Worm (Caenorhabditis elegans): ENCODE results near the gene ctsa-4.1.

ctsa-4.1 gene

DNA sequence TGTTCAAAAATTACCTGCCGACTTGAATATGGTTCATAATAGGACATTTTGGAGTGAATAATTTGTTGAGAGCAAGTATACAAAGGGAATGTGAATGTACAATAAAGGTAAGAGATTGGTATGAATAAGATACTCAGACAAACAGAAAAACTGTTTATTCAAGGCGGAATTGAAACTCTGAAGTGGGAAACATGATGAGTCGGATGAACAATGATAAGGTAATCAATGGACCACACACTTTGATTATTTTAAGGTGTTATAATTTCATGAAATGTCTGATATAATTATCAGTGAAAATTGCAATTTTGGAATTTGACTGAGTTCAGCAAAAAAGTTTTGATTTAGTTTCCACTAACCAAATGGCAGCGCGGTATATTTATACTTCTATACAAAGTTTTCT, 27.3 kb upstream of the ctsa-4.1 start:
- peak; percentile 41 for TF ChIP-seq dve-1 (tag; optimal IDR thresholded peaks at IDR 0.05)
- no peak for TF ChIP-seq unc-42 (tag; optimal IDR thresholded peaks at IDR 0.05)

DNA sequence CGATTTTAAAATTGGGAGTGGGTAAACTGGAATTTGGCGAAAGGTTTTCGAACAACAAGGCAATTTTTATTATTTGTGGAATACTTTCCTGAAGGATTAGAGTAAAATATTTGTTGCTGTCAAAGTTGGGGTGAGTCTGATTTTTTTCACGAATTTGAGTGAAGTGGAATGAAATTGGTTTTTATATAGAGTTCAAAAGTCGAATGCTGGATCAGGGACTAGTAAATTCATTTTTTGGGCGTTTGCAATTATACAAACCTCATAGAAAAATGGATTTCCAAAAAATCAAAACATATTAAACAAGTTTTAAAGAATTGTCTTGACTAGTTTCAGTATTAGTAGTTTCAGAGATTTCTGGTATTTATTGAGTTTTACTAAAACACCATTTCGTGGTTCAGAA, 26.8 kb upstream of the ctsa-4.1 start, which contains the start of gene C32D5.7:
C32D5.7 (minus strand) TSS at position 101 of the 400 bp plus-strand sequence.
- TF ChIP-seq sdc-2 (tag; optimal IDR thresholded peaks at IDR 0.05) (no peak), dmd-4 (tag; optimal IDR thresholded peaks at IDR 0.05; ENCODE audit: borderline replicate concordance) (no peak), K02D7.2 (tag; optimal IDR thresholded peaks at IDR 0.05) (no peak), madf-2 (tag; optimal IDR thresholded peaks at IDR 0.05) (no peak), ceh-30 (tag; optimal IDR thresholded peaks at IDR 0.05) (no peak), unc-55 (GFP tag; optimal IDR thresholded peaks at IDR 0.05) (no peak), eyg-1 (tag; optimal IDR thresholded peaks at IDR 0.05) (no peak), ztf-16 (tag; optimal IDR thresholded peaks at IDR 0.05) (no peak), fkh-6 (tag; optimal IDR thresholded peaks at IDR 0.05) (no peak), C08G9.2 (tag; optimal IDR thresholded peaks at IDR 0.05) (no peak), T23F11.4 (GFP tag; optimal IDR thresholded peaks at IDR 0.05) (no peak), hlh-6 (tag; optimal IDR thresholded peaks at IDR 0.05) (no peak), pros-1 (tag; optimal IDR thresholded peaks at IDR 0.05) (no peak), pag-3 (tag; optimal IDR thresholded peaks at IDR 0.05; ENCODE audit: borderline replicate concordance) (no peak), ets-4 (tag; optimal IDR thresholded peaks at IDR 0.05) (no peak), pha-2 (tag; optimal IDR thresholded peaks at IDR 0.05) (no peak), nhr-232 (tag; optimal IDR thresholded peaks at IDR 0.05) (no peak), tbx-2 (tag; optimal IDR thresholded peaks at IDR 0.05) (no peak), elt-4 (tag; optimal IDR thresholded peaks at IDR 0.05) (no peak), fax-1 (tag; optimal IDR thresholded peaks at IDR 0.05) (no peak)

ce11 chrII:6341076-6341475, 25.7 kb upstream of the ctsa-4.1 start:
- TF ChIP-seq sox-2 (GFP tag; IDR thresholded peaks at IDR 0.05) (no peak), unc-42 (tag; optimal IDR thresholded peaks at IDR 0.05) (no peak), K09A11.1 (tag; optimal IDR thresholded peaks at IDR 0.05; ENCODE audit: insufficient read depth) (no peak), ahr-1 (tag; optimal IDR thresholded peaks at IDR 0.05) (no peak), che-1 (tag; optimal IDR thresholded peaks at IDR 0.05) (no peak), ceh-48 (tag; optimal IDR thresholded peaks at IDR 0.05) (no peak), ztf-16 (tag; optimal IDR thresholded peaks at IDR 0.05) (no peak)

DNA sequence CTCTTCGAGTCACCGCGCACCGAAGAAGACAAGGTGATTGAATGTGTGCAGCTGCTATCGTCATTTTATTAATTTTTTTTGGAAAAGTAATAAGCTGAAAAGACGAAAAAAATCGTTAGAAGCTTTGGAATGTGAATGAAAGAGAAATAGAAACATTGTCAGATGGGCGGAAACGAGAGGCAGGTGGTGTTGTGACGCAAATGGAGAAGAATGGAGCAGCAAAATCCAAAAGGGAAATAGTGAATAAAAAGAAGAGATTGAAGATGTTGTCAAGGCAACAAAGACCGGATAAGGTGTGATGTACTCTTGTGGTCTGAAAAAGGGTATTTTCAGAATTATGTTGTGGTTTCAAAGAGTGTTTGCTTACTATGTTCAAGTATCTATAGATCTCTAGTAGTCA, 24.3 kb upstream of the ctsa-4.1 start:
- no peak for TF ChIP-seq pros-1 (tag; optimal IDR thresholded peaks at IDR 0.05)
- TF ChIP-seq lin-11 (tag; optimal IDR thresholded peaks at IDR 0.05): no peak
- TF ChIP-seq ceh-14 (tag; optimal IDR thresholded peaks at IDR 0.05): no peak
- TF ChIP-seq C38D4.7 (GFP tag; optimal IDR thresholded peaks at IDR 0.05): no peak
- no peak for TF ChIP-seq ceh-24 (tag; optimal IDR thresholded peaks at IDR 0.05)
- no peak for TF ChIP-seq hlh-6 (tag; optimal IDR thresholded peaks at IDR 0.05)
- TF ChIP-seq pax-1 (tag; optimal IDR thresholded peaks at IDR 0.05): no peak
- no peak for TF ChIP-seq madf-2 (tag; optimal IDR thresholded peaks at IDR 0.05)

ce11 chrII:6343893-6344292, 22.9 kb upstream of the ctsa-4.1 start, which contains the start of gene txt-18:
Gene txt-18, plus strand, starts transcription at chrII:6344072.
- TF ChIP-seq rnt-1 (tag; optimal IDR thresholded peaks at IDR 0.05): no peak
- no peak for TF ChIP-seq hlh-30 (tag; optimal IDR thresholded peaks at IDR 0.05; ENCODE audit: insufficient read depth)
- no peak for TF ChIP-seq dve-1 (tag; optimal IDR thresholded peaks at IDR 0.05)
- no peak for TF ChIP-seq pha-4 (tag; optimal IDR thresholded peaks at IDR 0.05)
- TF ChIP-seq C08G9.2 (tag; optimal IDR thresholded peaks at IDR 0.05): no peak
- no peak for TF ChIP-seq ceh-34 (tag; optimal IDR thresholded peaks at IDR 0.05)
- no peak for TF ChIP-seq unc-3 (GFP tag; conservative IDR thresholded peaks at IDR 0.05)
- no peak for TF ChIP-seq unc-3 (tag; optimal IDR thresholded peaks at IDR 0.05)
- no peak for TF ChIP-seq syd-9 (tag; optimal IDR thresholded peaks at IDR 0.05)
- TF ChIP-seq unc-86 (tag; optimal IDR thresholded peaks at IDR 0.05): no peak
- no peak for TF ChIP-seq ceh-30 (tag; optimal IDR thresholded peaks at IDR 0.05)
- TF ChIP-seq lim-6 (tag; optimal IDR thresholded peaks at IDR 0.05): no peak
- TF ChIP-seq fkh-10 (GFP tag; optimal IDR thresholded peaks at IDR 0.05): no peak
- no peak for TF ChIP-seq mec-3 (tag; optimal IDR thresholded peaks at IDR 0.05; ENCODE audit: borderline replicate concordance)
- TF ChIP-seq ceh-22 (tag; optimal IDR thresholded peaks at IDR 0.05): no peak
- TF ChIP-seq hlh-6 (tag; optimal IDR thresholded peaks at IDR 0.05): no peak
